Fruit fly (Drosophila melanogaster) whole organism, wandering third instar larva: ENCODE results near the gene jet.

Experiments used
- Abd-B ChIP-seq: fragments of >200 bp; optimal IDR thresholded peaks from 2 replicates; lab custom pipeline; 2017; ENCODE audit warnings: missing biosample characterization, missing genetic modification characterization
- CG32264 ChIP-seq: fragments of 200-800 bp; sonication (Bioruptor generic); optimal IDR thresholded peaks from 2 replicates; lab custom pipeline; 2016; ENCODE audit warnings: missing biosample characterization, missing genetic modification characterization
- CG9705 ChIP-seq: fragments of 200-800 bp; sonication (Bioruptor generic); optimal IDR thresholded peaks from 2 replicates; lab custom pipeline; 2018; ENCODE audit warnings: missing biosample characterization, mild to moderate bottlenecking, missing genetic modification characterization
- CrebA ChIP-seq: fragments of 200-800 bp; sonication (Bioruptor generic); optimal IDR thresholded peaks from 2 replicates; lab custom pipeline; 2016; ENCODE audit warnings: missing biosample characterization, mild to moderate bottlenecking, missing genetic modification characterization, borderline replicate concordance
- Dfd ChIP-seq: fragments of >200 bp; optimal IDR thresholded peaks from 2 replicates; lab custom pipeline; 2017; ENCODE audit warnings: missing biosample characterization, missing genetic modification characterization
- Dif ChIP-seq: fragments of 200-275, 200-300 bp; sonication (Bioruptor generic); optimal IDR thresholded peaks from 2 replicates; lab custom pipeline; 2018; ENCODE audit warnings: missing biosample characterization, missing genetic modification characterization; ENCODE audit not compliant: partially characterized antibody
- GATAd ChIP-seq: sonication (Bioruptor generic); optimal IDR thresholded peaks from 2 replicates; lab custom pipeline; 2016; ENCODE audit warnings: missing biosample characterization, missing genetic modification characterization
- HLH106 ChIP-seq: fragments of 200-800 bp; optimal IDR thresholded peaks from 3 replicates; lab custom pipeline; 2019; ENCODE audit warnings: missing biosample characterization, mild to moderate bottlenecking, missing genetic modification characterization, moderate library complexity
- Hnf4 ChIP-seq: fragments of 200-800 bp; sonication (Bioruptor generic); optimal IDR thresholded peaks from 2 replicates; lab custom pipeline; 2016; ENCODE audit warnings: missing biosample characterization, mild to moderate bottlenecking, missing genetic modification characterization
- Hr78 ChIP-seq: fragments of >200 bp; optimal IDR thresholded peaks from 2 replicates; lab custom pipeline; 2017; ENCODE audit warnings: missing biosample characterization, missing genetic modification characterization
- Hr83 ChIP-seq: fragments of 200-300 bp; sonication (Bioruptor generic); optimal IDR thresholded peaks from 2 replicates; lab custom pipeline; 2016; ENCODE audit warnings: missing biosample characterization, mild to moderate bottlenecking, missing genetic modification characterization, moderate library complexity; ENCODE audit not compliant: poor library complexity, severe bottlenecking
- Jra ChIP-seq: sonication (Bioruptor generic); optimal IDR thresholded peaks from 2 replicates; lab custom pipeline; 2016; ENCODE audit warnings: missing biosample characterization, missing genetic modification characterization
- Mio ChIP-seq: sonication (Bioruptor generic); optimal IDR thresholded peaks from 2 replicates; lab custom pipeline; 2016; ENCODE audit warnings: missing biosample characterization, missing genetic modification characterization
- Myc ChIP-seq: fragments of >200 bp; optimal IDR thresholded peaks from 2 replicates; lab custom pipeline; 2017
- N ChIP-seq: fragments of >200 bp; optimal IDR thresholded peaks from 2 replicates; lab custom pipeline; 2018; ENCODE audit warnings: missing biosample characterization, missing external identifiers, missing genetic modification characterization
- OdsH ChIP-seq: fragments of 200-800 bp; sonication (Bioruptor generic); optimal IDR thresholded peaks from 2 replicates; lab custom pipeline; 2016; ENCODE audit warnings: missing biosample characterization, mild to moderate bottlenecking, missing genetic modification characterization
- Rel ChIP-seq, 2 experiments: fragments of 200-800 bp; sonication (Bioruptor generic) in 1 of 2; optimal IDR thresholded peaks; 2 replicates in 1 of 2; 3 replicates in 1 of 2; lab custom pipeline; 2016 to 2019; ENCODE audit warnings: mild to moderate bottlenecking in 2 of 2, missing biosample characterization in 2 of 2, missing genetic modification characterization in 2 of 2, moderate library complexity in 1 of 2
- Sp1 ChIP-seq: fragments of 200-800 bp; sonication (Bioruptor generic); optimal IDR thresholded peaks from 3 replicates; lab custom pipeline; 2019; ENCODE audit warnings: missing biosample characterization, mild to moderate bottlenecking, missing genetic modification characterization, moderate library complexity
- Vsx2 ChIP-seq: fragments of 200-300, 225-300 bp; sonication (Bioruptor generic); optimal IDR thresholded peaks from 2 replicates; lab custom pipeline; 2018; ENCODE audit warnings: missing biosample characterization, missing genetic modification characterization; ENCODE audit not compliant: partially characterized antibody
- br ChIP-seq: fragments of 200-800 bp; sonication (Bioruptor generic); optimal IDR thresholded peaks from 2 replicates; lab custom pipeline; 2016; ENCODE audit warnings: missing biosample characterization, missing genetic modification characterization
- brk ChIP-seq: fragments of 200-800 bp; sonication (Bioruptor generic); optimal IDR thresholded peaks from 2 replicates; lab custom pipeline; 2016; ENCODE audit warnings: missing biosample characterization, mild to moderate bottlenecking, missing genetic modification characterization
- dl ChIP-seq, 2 experiments: fragments of 175-275, 200-275 bp in 1 of 2; fragments of 200-275 bp in 1 of 2; sonication (Bioruptor generic); optimal IDR thresholded peaks; lab custom pipeline; 2018; ENCODE audit warnings: mild to moderate bottlenecking in 2 of 2, missing biosample characterization in 2 of 2, missing genetic modification characterization in 2 of 2, moderate library complexity in 2 of 2; ENCODE audit not compliant: partially characterized antibody in 2 of 2, insufficient read depth in 1 of 2
- dmrt93B ChIP-seq: fragments of 200-800 bp; sonication (Bioruptor generic); optimal IDR thresholded peaks from 2 replicates; lab custom pipeline; 2018; ENCODE audit warnings: missing biosample characterization, mild to moderate bottlenecking, missing genetic modification characterization
- dsf ChIP-seq: sonication (Bioruptor generic); optimal IDR thresholded peaks from 2 replicates; lab custom pipeline; 2016; ENCODE audit warnings: missing biosample characterization, missing genetic modification characterization, borderline replicate concordance
- ey ChIP-seq: fragments of 200-800 bp; sonication (Bioruptor generic); optimal IDR thresholded peaks from 2 replicates; lab custom pipeline; 2016; ENCODE audit warnings: missing biosample characterization, missing genetic modification characterization
- foxo ChIP-seq, 2 experiments: fragments of 200-800 bp; sonication (Bioruptor generic); optimal IDR thresholded peaks; 2 replicates in 1 of 2; 3 replicates in 1 of 2; lab custom pipeline; 2016 to 2017; ENCODE audit warnings: missing biosample characterization in 2 of 2, missing genetic modification characterization in 2 of 2
- fru ChIP-seq: fragments of 200-800 bp; sonication (Bioruptor generic); optimal IDR thresholded peaks from 3 replicates; lab custom pipeline; 2016; ENCODE audit warnings: missing biosample characterization, mild to moderate bottlenecking, missing genetic modification characterization
- h ChIP-seq: fragments of 200-800 bp; sonication (Bioruptor generic); optimal IDR thresholded peaks from 3 replicates; lab custom pipeline; 2016; ENCODE audit warnings: missing biosample characterization, mild to moderate bottlenecking, missing genetic modification characterization
- jim ChIP-seq: fragments of 175-275, 200-325 bp; sonication (Bioruptor generic); optimal IDR thresholded peaks from 2 replicates; lab custom pipeline; 2016; ENCODE audit warnings: missing biosample characterization, mild to moderate bottlenecking, missing genetic modification characterization
- lola ChIP-seq: fragments of >200 bp; optimal IDR thresholded peaks from 2 replicates; lab custom pipeline; 2017; ENCODE audit warnings: missing biosample characterization, missing genetic modification characterization
- pan ChIP-seq: fragments of >200 bp; optimal IDR thresholded peaks from 2 replicates; lab custom pipeline; 2017
- psq ChIP-seq: fragments of 200-800 bp; sonication (Bioruptor generic); optimal IDR thresholded peaks from 3 replicates; lab custom pipeline; 2017; ENCODE audit warnings: missing biosample characterization, mild to moderate bottlenecking, missing genetic modification characterization, moderate library complexity
- rgr ChIP-seq: fragments of 200-800 bp; sonication (Bioruptor generic); optimal IDR thresholded peaks from 3 replicates; lab custom pipeline; 2016; ENCODE audit warnings: missing biosample characterization, mild to moderate bottlenecking, missing genetic modification characterization
- sage ChIP-seq: fragments of 200-800 bp; sonication (Bioruptor generic); optimal IDR thresholded peaks from 2 replicates; lab custom pipeline; 2016; ENCODE audit warnings: missing biosample characterization, mild to moderate bottlenecking, missing genetic modification characterization
- sv ChIP-seq: fragments of 200-800 bp; sonication (Bioruptor generic); optimal IDR thresholded peaks from 3 replicates; lab custom pipeline; 2016; ENCODE audit warnings: missing biosample characterization, missing genetic modification characterization
- tai ChIP-seq: sonication (Bioruptor generic); optimal IDR thresholded peaks from 2 replicates; lab custom pipeline; 2016; ENCODE audit warnings: missing biosample characterization, missing genetic modification characterization
- usp ChIP-seq: fragments of >200 bp; optimal IDR thresholded peaks from 2 replicates; lab custom pipeline; 2017; ENCODE audit warnings: missing biosample characterization, missing genetic modification characterization
- woc ChIP-seq: sonication (Bioruptor generic); optimal IDR thresholded peaks from 2 replicates; lab custom pipeline; 2016; ENCODE audit warnings: missing biosample characterization, mild to moderate bottlenecking, missing genetic modification characterization

jet gene

dm6 chr2L:4906546-4907250, 42.9 kb downstream of the jet start, which contains the start of gene snsl:
Gene snsl, minus strand, starts transcription at chr2L:4906762.
- TF ChIP-seq usp (GFP tag; lab: Kevin White, UChicago) (no peak), brk (no peak), GATAd (no peak), Dif (GFP tag; lab: Kevin White, UChicago) (no peak), Dfd (no peak), dl (GFP tag; optimal IDR thresholded peaks at IDR 0.05; lab: Kevin White, UChicago; ENCODE audit: insufficient read depth in 1 of 2, partially characterized antibody in 2 of 2) (no peak), h (GFP tag; lab: Kevin White, UChicago) (peak; percentile 17), OdsH (GFP tag; lab: Kevin White, UChicago) (peak; percentile 61), Vsx2 (no peak), Sp1 (GFP tag; lab: Kevin White, UChicago) (peak; percentile 82), CG32264 (GFP tag; lab: Kevin White, UChicago) (no peak), foxo (GFP tag; optimal IDR thresholded peaks at IDR 0.05; lab: Kevin White, UChicago) (peak in 1 of 2 experiments; percentile 72), Abd-B (GFP tag; lab: Kevin White, UChicago) (no peak), sv (GFP tag; lab: Kevin White, UChicago) (no peak), HLH106 (peak; percentile 72), psq (GFP tag; lab: Kevin White, UChicago) (peak; percentile 72), fru (GFP tag; lab: Kevin White, UChicago) (peak; percentile 84), N (no peak), Rel (GFP tag; optimal IDR thresholded peaks at IDR 0.05; lab: Kevin White, UChicago) (no peak), Rel (tag; optimal IDR thresholded peaks at IDR 0.05; lab: Kevin White, UChicago) (no peak), Hr78 (GFP tag; lab: Kevin White, UChicago) (no peak), tai (no peak), Hr83 (GFP tag; lab: Kevin White, UChicago) (no peak), CrebA (GFP tag; lab: Kevin White, UChicago) (no peak), dmrt93B (GFP tag; lab: Kevin White, UChicago) (no peak), Myc (lab: Kevin White, UChicago) (no peak), ey (GFP tag; lab: Kevin White, UChicago) (peak; percentile 19), dsf (no peak), Jra (GFP tag; lab: Kevin White, UChicago) (no peak), lola (GFP tag; lab: Kevin White, UChicago) (no peak), pan (lab: Kevin White, UChicago) (no peak), sage (GFP tag; lab: Kevin White, UChicago) (no peak), rgr (GFP tag; lab: Kevin White, UChicago) (peak; percentile 53), Hnf4 (GFP tag; lab: Kevin White, UChicago) (no peak), CG9705 (GFP tag; lab: Kevin White, UChicago) (no peak), Mio (no peak), jim (GFP tag; lab: Kevin White, UChicago) (no peak), woc (GFP tag; lab: Kevin White, UChicago) (no peak), br (GFP tag; lab: Kevin White, UChicago) (no peak)

- TF ChIP-seq Vsx2 (no peak), br (GFP tag; lab: Kevin White, UChicago) (no peak), jim (GFP tag; lab: Kevin White, UChicago) (no peak), psq (GFP tag; lab: Kevin White, UChicago) (no peak), ey (GFP tag; lab: Kevin White, UChicago) (no peak), woc (GFP tag; lab: Kevin White, UChicago) (no peak), Dfd (no peak), tai (no peak)
These were observed 44.0 kb downstream of the jet start for dm6 chr2L:4905365-4906280.
